Worm (Caenorhabditis elegans) whole organism, L1 larva: ENCODE results near the gene nsph-1.1.

Experiments used
- C04F5.9 ChIP-seq: sonication (generic microtip); optimal IDR thresholded peaks from 2 replicates; lab custom pipeline; 2016; ENCODE audit warnings: missing genetic modification characterization, missing compliant biosample characterization
- C16A3.4 ChIP-seq: fragments of 150-350 bp; optimal IDR thresholded peaks from 2 replicates; lab custom pipeline; 2014; ENCODE audit warnings: missing biosample characterization, missing genetic modification characterization
- F16B12.6 ChIP-seq: fragments of 150-350 bp; optimal IDR thresholded peaks from 2 replicates; lab custom pipeline; 2014; ENCODE audit warnings: missing biosample characterization, missing genetic modification characterization
- Y116A8C.19 ChIP-seq: sonication (generic microtip); optimal IDR thresholded peaks from 2 replicates; lab custom pipeline; 2016; ENCODE audit warnings: missing compliant biosample characterization, missing genetic modification characterization, borderline replicate concordance
- aha-1 ChIP-seq: fragments of 150-350 bp; optimal IDR thresholded peaks from 2 replicates; lab custom pipeline; 2014; ENCODE audit warnings: missing biosample characterization, missing genetic modification characterization
- alr-1 ChIP-seq: fragments of 200-800 bp; sonication (Bioruptor generic); optimal IDR thresholded peaks from 2 replicates; lab custom pipeline; 2018; ENCODE audit warnings: borderline replicate concordance, mild to moderate bottlenecking, missing genetic modification characterization, missing compliant biosample characterization
- blmp-1 ChIP-seq: fragments of 150-350 bp; optimal IDR thresholded peaks from 2 replicates; lab custom pipeline; 2014; ENCODE audit warnings: missing biosample characterization, missing genetic modification characterization
- ceh-82 ChIP-seq, 3 experiments: fragments of 150-350 bp in 1 of 3; sonication (generic microtip) in 2 of 3; optimal IDR thresholded peaks; 2 replicates each; lab custom pipeline; 2014 to 2017; ENCODE audit warnings: missing biosample characterization in 3 of 3, missing genetic modification characterization in 3 of 3
- dpl-1 ChIP-seq, 3 experiments: fragments of 150-350 bp in 2 of 3; sonication (generic microtip) in 1 of 3; optimal IDR thresholded peaks; 2 replicates each; lab custom pipeline; 2014 to 2017; ENCODE audit warnings: missing biosample characterization in 3 of 3, missing genetic modification characterization in 3 of 3, missing genetic modification reagents in 3 of 3
- efl-1 ChIP-seq, 4 experiments: fragments of 150-350 bp; optimal IDR thresholded peaks in 3 of 4; peaks in 1 of 4; 1 replicate in 1 of 4; 2 replicates in 3 of 4; lab custom pipeline; 2014; ENCODE audit warnings: missing biosample characterization in 2 of 4, missing genetic modification characterization in 2 of 4, missing genetic modification reagents in 2 of 4
- efl-3 ChIP-seq: fragments of 200-800 bp; sonication (Bioruptor generic); optimal IDR thresholded peaks from 2 replicates; lab custom pipeline; 2018; ENCODE audit warnings: mild to moderate bottlenecking, missing genetic modification characterization, missing compliant biosample characterization
- elt-2 ChIP-seq: sonication (generic microtip); optimal IDR thresholded peaks from 2 replicates; lab custom pipeline; 2016; ENCODE audit warnings: missing genetic modification characterization, mild to moderate bottlenecking, inconsistent platforms, missing compliant biosample characterization, missing genetic modification reagents
- elt-3 ChIP-seq, 6 experiments: fragments of 150-350 bp in 1 of 6; sonication (generic microtip); optimal IDR thresholded peaks; 2 replicates each; lab custom pipeline; 2017 to 2018; ENCODE audit warnings: missing biosample characterization in 6 of 6, missing genetic modification characterization in 6 of 6, inconsistent platforms in 1 of 6
- ets-5 ChIP-seq: fragments of 200-800 bp; sonication (Bioruptor generic); IDR thresholded peaks from 2 replicates; pipeline ENCODE4 v1.3.6; 2022; ENCODE audit warnings: missing genetic modification characterization, missing compliant biosample characterization
- fkh-4 ChIP-seq: sonication (generic microtip); optimal IDR thresholded peaks from 2 replicates; lab custom pipeline; 2016; ENCODE audit warnings: missing compliant biosample characterization, missing genetic modification characterization, borderline replicate concordance
- hlh-17 ChIP-seq: fragments of 200-800 bp; sonication (Bioruptor generic); optimal IDR thresholded peaks from 2 replicates; lab custom pipeline; 2018; ENCODE audit warnings: missing genetic modification characterization, mild to moderate bottlenecking, missing compliant biosample characterization, moderate library complexity, borderline replicate concordance
- irx-1 ChIP-seq: sonication (generic microtip); optimal IDR thresholded peaks from 2 replicates; lab custom pipeline; 2016; ENCODE audit warnings: missing genetic modification characterization, missing compliant biosample characterization
- isw-1 ChIP-seq: fragments of 200-800 bp; sonication (Bioruptor generic); IDR thresholded peaks from 2 replicates; pipeline ENCODE4 v1.3.6; 2022; ENCODE audit warnings: missing genetic modification characterization, missing compliant biosample characterization
- lin-13 ChIP-seq: fragments of 150-350 bp; optimal IDR thresholded peaks from 2 replicates; lab custom pipeline; 2014; ENCODE audit warnings: missing biosample characterization, missing genetic modification reagents, missing genetic modification characterization
- lin-14 ChIP-seq: fragments of 200-800 bp; sonication (Bioruptor generic); optimal IDR thresholded peaks from 2 replicates; lab custom pipeline; 2018; ENCODE audit warnings: mild to moderate bottlenecking, missing genetic modification characterization, moderate library complexity, missing compliant biosample characterization
- lin-15B ChIP-seq: fragments of 150-350 bp; sonication (generic microtip); optimal IDR thresholded peaks from 3 replicates; lab custom pipeline; 2014; ENCODE audit warnings: missing biosample characterization, missing genetic modification characterization
- lin-35 ChIP-seq, 2 experiments: fragments of 150-350 bp; optimal IDR thresholded peaks; 2 replicates each; lab custom pipeline; 2014; ENCODE audit warnings: missing biosample characterization in 2 of 2, missing genetic modification characterization in 2 of 2, missing genetic modification reagents in 2 of 2
- lsy-2 ChIP-seq, 2 experiments: fragments of 150-350 bp; optimal IDR thresholded peaks; 2 replicates each; lab custom pipeline; 2014; ENCODE audit warnings: missing biosample characterization in 2 of 2, missing genetic modification characterization in 2 of 2
- mdl-1 ChIP-seq, 2 experiments: fragments of 150-350 bp; optimal IDR thresholded peaks; 2 replicates each; lab custom pipeline; 2014 to 2017; ENCODE audit warnings: missing biosample characterization in 2 of 2, missing genetic modification characterization in 2 of 2, inconsistent platforms in 1 of 2
- mep-1 ChIP-seq: fragments of 150-350 bp; optimal IDR thresholded peaks from 2 replicates; lab custom pipeline; 2014; ENCODE audit warnings: missing biosample characterization, missing genetic modification characterization
- nhr-19 ChIP-seq: fragments of 200-800 bp; sonication (Bioruptor generic); conservative IDR thresholded peaks from 2 replicates; pipeline ENCODE4 v1.3.6; 2022; ENCODE audit warnings: missing genetic modification characterization, missing compliant biosample characterization
- nhr-20 ChIP-seq: sonication (generic microtip); optimal IDR thresholded peaks from 2 replicates; lab custom pipeline; 2016; ENCODE audit warnings: mild to moderate bottlenecking, missing genetic modification characterization, missing compliant biosample characterization
- nhr-28 ChIP-seq: fragments of 150-350 bp; optimal IDR thresholded peaks from 2 replicates; lab custom pipeline; 2014; ENCODE audit warnings: missing biosample characterization, missing genetic modification characterization
- nhr-47 ChIP-seq: sonication (generic microtip); optimal IDR thresholded peaks from 2 replicates; lab custom pipeline; 2016; ENCODE audit warnings: mild to moderate bottlenecking, missing genetic modification characterization, moderate library complexity, missing compliant biosample characterization
- nhr-71 ChIP-seq: sonication (generic microtip); optimal IDR thresholded peaks from 2 replicates; lab custom pipeline; 2016; ENCODE audit warnings: mild to moderate bottlenecking, missing genetic modification characterization, moderate library complexity, missing compliant biosample characterization
- nhr-76 ChIP-seq: sonication (generic microtip); optimal IDR thresholded peaks from 2 replicates; lab custom pipeline; 2017; ENCODE audit warnings: missing biosample characterization, missing genetic modification characterization
- nhr-84 ChIP-seq: sonication (generic microtip); optimal IDR thresholded peaks from 2 replicates; lab custom pipeline; 2017; ENCODE audit warnings: missing biosample characterization, missing genetic modification characterization
- nhr-85 ChIP-seq: sonication (generic microtip); peaks from one replicate; lab custom pipeline; 2016; ENCODE audit warnings: missing genetic modification characterization, inconsistent platforms, missing compliant biosample characterization
- nhr-90 ChIP-seq: sonication (generic microtip); optimal IDR thresholded peaks from 2 replicates; lab custom pipeline; 2016; ENCODE audit warnings: mild to moderate bottlenecking, missing genetic modification characterization, missing compliant biosample characterization; ENCODE audit not compliant: poor library complexity
- pax-3 ChIP-seq: fragments of 200-800 bp; sonication (Bioruptor generic); optimal IDR thresholded peaks from 2 replicates; lab custom pipeline; 2018; ENCODE audit warnings: mild to moderate bottlenecking, missing genetic modification characterization, moderate library complexity, missing compliant biosample characterization
- pqm-1 ChIP-seq: sonication (generic microtip); optimal IDR thresholded peaks from 3 replicates; lab custom pipeline; 2017; ENCODE audit warnings: missing biosample characterization, missing genetic modification characterization
- rnt-1 ChIP-seq: sonication (generic microtip); optimal IDR thresholded peaks from 2 replicates; lab custom pipeline; 2016; ENCODE audit warnings: mild to moderate bottlenecking, missing genetic modification characterization, moderate library complexity, missing compliant biosample characterization
- snu-23 ChIP-seq: sonication (generic microtip); optimal IDR thresholded peaks from 2 replicates; lab custom pipeline; 2016; ENCODE audit warnings: missing genetic modification characterization, missing compliant biosample characterization
- sox-4 ChIP-seq: sonication (generic microtip); optimal IDR thresholded peaks from 2 replicates; lab custom pipeline; 2016; ENCODE audit warnings: missing genetic modification characterization, missing compliant biosample characterization
- swsn-7 ChIP-seq: sonication (generic microtip); optimal IDR thresholded peaks from 2 replicates; lab custom pipeline; 2016; ENCODE audit warnings: missing genetic modification characterization, missing compliant biosample characterization
- tbx-2 ChIP-seq: sonication (generic microtip); optimal IDR thresholded peaks from 2 replicates; lab custom pipeline; 2016; ENCODE audit warnings: missing genetic modification characterization, missing compliant biosample characterization
- unc-30 ChIP-seq: sonication (generic microtip); optimal IDR thresholded peaks from 2 replicates; lab custom pipeline; 2017; ENCODE audit warnings: missing biosample characterization, missing genetic modification characterization
- unc-98 ChIP-seq: fragments of 200-800 bp; sonication (Bioruptor generic); IDR thresholded peaks from 2 replicates; pipeline ENCODE4 v1.3.6; 2022; ENCODE audit warnings: missing genetic modification characterization, missing compliant biosample characterization
- vab-15 ChIP-seq: sonication (generic microtip); optimal IDR thresholded peaks from 2 replicates; lab custom pipeline; 2017; ENCODE audit warnings: missing genotype, mild to moderate bottlenecking, missing genetic modification characterization, missing compliant biosample characterization
- xbp-1 ChIP-seq: sonication (generic microtip); optimal IDR thresholded peaks from 2 replicates; lab custom pipeline; 2016; ENCODE audit warnings: missing genetic modification characterization, missing compliant biosample characterization
- zip-4 ChIP-seq: fragments of 200-800 bp; sonication (Bioruptor generic); optimal IDR thresholded peaks from 2 replicates; lab custom pipeline; 2018; ENCODE audit warnings: mild to moderate bottlenecking, missing genetic modification characterization, moderate library complexity, missing compliant biosample characterization

Gene nsph-1.1

ce11 chrII:8769375-8769774, 2.8 kb downstream of the nsph-1.1 start:
- no peak for TF ChIP-seq nhr-90 (tag; lab: Kevin White, UChicago)
- no peak for TF ChIP-seq nhr-76 (tag; lab: Kevin White, UChicago)
- no peak for TF ChIP-seq tbx-2
- TF ChIP-seq vab-15 (tag; lab: Kevin White, UChicago), result no peak
- TF ChIP-seq pqm-1, result no peak
- TF ChIP-seq Y116A8C.19, result no peak
- TF ChIP-seq hlh-17 (GFP tag; lab: Kevin White, UChicago), result no peak
- no peak for TF ChIP-seq nhr-28 (tag; lab: Kevin White, UChicago)
- no peak for TF ChIP-seq nhr-19
- TF ChIP-seq dpl-1 (GFP tag; optimal IDR thresholded peaks at IDR 0.05; lab: Kevin White, UChicago), result peak in 1 of 3 experiments; percentile 4
- TF ChIP-seq lin-15B, result no peak
- peak in 1 of 2 experiments; percentile 36 for TF ChIP-seq lsy-2 (tag; optimal IDR thresholded peaks at IDR 0.05; lab: Kevin White, UChicago)
- no peak for TF ChIP-seq ets-5 (GFP tag; lab: Robert Waterston, UW)
- peak; percentile 18 for TF ChIP-seq blmp-1 (tag; lab: Kevin White, UChicago)
- TF ChIP-seq snu-23 (GFP tag; lab: Kevin White, UChicago), result peak; percentile 31
- TF ChIP-seq fkh-4 (tag; lab: Kevin White, UChicago), result no peak
- no peak for TF ChIP-seq elt-2
- TF ChIP-seq C16A3.4 (tag; lab: Kevin White, UChicago), result no peak
- peak in 1 of 3 experiments; percentile 7 for TF ChIP-seq ceh-82 (tag; optimal IDR thresholded peaks at IDR 0.05; lab: Kevin White, UChicago)
- no peak for TF ChIP-seq pax-3 (tag; lab: Kevin White, UChicago)
- peak; percentile 36 for TF ChIP-seq mep-1 (tag; lab: Kevin White, UChicago)
- TF ChIP-seq nhr-84 (tag; lab: Kevin White, UChicago), result no peak
- TF ChIP-seq lin-35 (GFP tag; optimal IDR thresholded peaks at IDR 0.05; lab: Kevin White, UChicago), result peak in 1 of 2 experiments; percentile 35
- TF ChIP-seq mdl-1 (tag; optimal IDR thresholded peaks at IDR 0.05; lab: Kevin White, UChicago), result no peak
- peak in 1 of 2 experiments; percentile 15 for TF ChIP-seq efl-1 (optimal IDR thresholded peaks at IDR 0.05; lab: Kevin White, UChicago)
- peak in 1 of 2 experiments; percentile 57 for TF ChIP-seq efl-1 (GFP tag; optimal IDR thresholded peaks at IDR 0.05 in 1 of 2; lab: Kevin White, UChicago)
- TF ChIP-seq lin-13 (GFP tag; lab: Kevin White, UChicago), result no peak
- no peak for TF ChIP-seq unc-30
- TF ChIP-seq xbp-1 (tag; lab: Kevin White, UChicago), result no peak
- TF ChIP-seq nhr-71 (tag; lab: Kevin White, UChicago), result no peak
- TF ChIP-seq rnt-1 (tag; lab: Kevin White, UChicago), result peak; percentile 11
- no peak for TF ChIP-seq C04F5.9 (tag; lab: Kevin White, UChicago)
- TF ChIP-seq nhr-85 (tag; lab: Kevin White, UChicago), result no peak
- TF ChIP-seq zip-4 (GFP tag; lab: Kevin White, UChicago), result no peak
- TF ChIP-seq F16B12.6 (tag; lab: Kevin White, UChicago), result peak; percentile 18
- no peak for TF ChIP-seq nhr-47
- no peak for TF ChIP-seq efl-3 (GFP tag; lab: Kevin White, UChicago)
- TF ChIP-seq lin-14 (GFP tag; lab: Kevin White, UChicago), result peak; percentile 60
- peak; percentile 12 for TF ChIP-seq nhr-20 (tag; lab: Kevin White, UChicago)

- no peak for TF ChIP-seq rnt-1 (tag; lab: Kevin White, UChicago)
These were observed 4.1 kb downstream of the nsph-1.1 start, which contains the start of gene let-19 for ce11 chrII:8770675-8771074. TSS of gene let-19 (plus strand) at chrII:8770975.

ce11 chrII:8776504-8776903, 9.9 kb downstream of the nsph-1.1 start:
- TF ChIP-seq unc-98 (no peak), aha-1 (tag; lab: Kevin White, UChicago) (no peak), nhr-76 (tag; lab: Kevin White, UChicago) (no peak), irx-1 (tag; lab: Kevin White, UChicago) (no peak), alr-1 (no peak), lin-14 (GFP tag; lab: Kevin White, UChicago) (no peak), nhr-71 (tag; lab: Kevin White, UChicago) (no peak), sox-4 (tag; lab: Kevin White, UChicago) (no peak), efl-3 (GFP tag; lab: Kevin White, UChicago) (no peak), isw-1 (GFP tag; lab: Robert Waterston, UW) (no peak), Y116A8C.19 (no peak), elt-3 (tag; optimal IDR thresholded peaks at IDR 0.05; lab: Kevin White, UChicago) (no peak), C16A3.4 (tag; lab: Kevin White, UChicago) (no peak), swsn-7 (tag; lab: Kevin White, UChicago) (no peak)
